Fruit fly (Drosophila melanogaster) whole organism, pupa: ENCODE data around the gene MED10.

Experiments used
- CG10348 ChIP-seq: fragments of 200-800 bp; sonication (Bioruptor generic); IDR thresholded peaks from 2 replicates; pipeline ENCODE4 v1.3.6; 2022; ENCODE audit warnings: missing biosample characterization, missing genetic modification characterization
- CG13204 ChIP-seq: fragments of 200-800 bp; sonication (Bioruptor generic); optimal IDR thresholded peaks from 2 replicates; lab custom pipeline; 2018; ENCODE audit warnings: missing biosample characterization, mild to moderate bottlenecking, missing genetic modification characterization, moderate library complexity
- CG14655 ChIP-seq: fragments of 200-800 bp; sonication (Bioruptor generic); optimal IDR thresholded peaks from 3 replicates; lab custom pipeline; 2017; ENCODE audit warnings: mild to moderate bottlenecking, missing biosample characterization, missing genetic modification reagents, missing genetic modification characterization
- CG15710 ChIP-seq: fragments of 200-800 bp; sonication (Bioruptor generic); optimal IDR thresholded peaks from 2 replicates; lab custom pipeline; 2018; ENCODE audit warnings: missing biosample characterization, mild to moderate bottlenecking, missing genetic modification characterization, moderate library complexity
- CG17806 ChIP-seq: fragments of 200-800 bp; sonication (Bioruptor generic); optimal IDR thresholded peaks from 2 replicates; lab custom pipeline; 2018; ENCODE audit warnings: missing biosample characterization, mild to moderate bottlenecking, missing genetic modification characterization, moderate library complexity
- CG34367 ChIP-seq: fragments of 200-800 bp; sonication (Bioruptor generic); optimal IDR thresholded peaks from 2 replicates; lab custom pipeline; 2018; ENCODE audit warnings: missing biosample characterization, mild to moderate bottlenecking, missing genetic modification characterization
- CG8301 ChIP-seq: fragments of 200-800 bp; sonication (Bioruptor generic); optimal IDR thresholded peaks from 2 replicates; lab custom pipeline; 2018; ENCODE audit warnings: missing biosample characterization, mild to moderate bottlenecking, missing genetic modification characterization
- CG9948 ChIP-seq: fragments of 200-800 bp; sonication (Bioruptor generic); optimal IDR thresholded peaks from 2 replicates; lab custom pipeline; 2018; ENCODE audit warnings: missing biosample characterization, mild to moderate bottlenecking, missing genetic modification characterization, moderate library complexity
- EcR ChIP-seq: fragments of 200-800 bp; sonication (Bioruptor generic); optimal IDR thresholded peaks from 3 replicates; lab custom pipeline; 2019; ENCODE audit warnings: missing biosample characterization, missing genetic modification characterization, mild to moderate bottlenecking, moderate library complexity, missing genetic modification reagents
- Ets98B ChIP-seq: fragments of 200-800 bp; sonication (Bioruptor generic); IDR thresholded peaks from 2 replicates; pipeline ENCODE4 v1.3.6; 2022; ENCODE audit warnings: missing biosample characterization, missing genetic modification characterization
- Pif1B ChIP-seq: fragments of 200-800 bp; sonication (Bioruptor generic); optimal IDR thresholded peaks from 3 replicates; lab custom pipeline; 2016; ENCODE audit warnings: missing biosample characterization, missing genetic modification characterization
- fd96Ca ChIP-seq: fragments of 200-800 bp; sonication (Bioruptor generic); IDR thresholded peaks from 3 replicates; pipeline ENCODE4 v1.3.6; 2022; ENCODE audit warnings: missing biosample characterization, missing genetic modification characterization
- gl ChIP-seq: fragments of 200-800 bp; sonication (Bioruptor generic); optimal IDR thresholded peaks from 2 replicates; lab custom pipeline; 2018; ENCODE audit warnings: missing biosample characterization, mild to moderate bottlenecking, missing genetic modification characterization

DNA sequence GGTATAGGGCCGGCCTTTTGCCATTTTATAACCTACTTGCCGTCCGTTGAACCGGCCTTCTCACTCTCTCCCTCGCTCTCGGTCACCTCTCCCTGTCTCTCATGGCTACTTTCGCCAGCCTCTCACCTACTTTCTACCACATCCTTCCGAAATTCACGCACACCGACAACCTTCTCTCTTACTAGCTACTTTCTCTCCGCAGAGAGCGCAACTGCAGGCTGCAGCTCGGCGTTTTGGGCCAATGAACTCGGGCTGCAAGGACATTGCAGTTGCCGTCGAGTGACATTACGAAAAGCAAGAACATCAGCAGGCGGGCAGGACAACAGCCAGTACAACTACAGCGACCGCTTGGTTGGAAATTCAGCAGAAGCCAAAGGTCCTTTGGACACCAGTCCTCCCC is 9.4 kb downstream of the MED10 start:
- TF ChIP-seq CG10348 = no peak
- peak; percentile 79 for TF ChIP-seq EcR (GFP tag; lab: Kevin White, UChicago)
- TF ChIP-seq fd96Ca (GFP tag; lab: Robert Waterston, UW) = no peak
- TF ChIP-seq gl = no peak
- no peak for TF ChIP-seq Ets98B (GFP tag; lab: Robert Waterston, UW)
- TF ChIP-seq CG9948 (tag; lab: Kevin White, UChicago) = no peak
- no peak for TF ChIP-seq CG13204 (GFP tag; lab: Kevin White, UChicago)
- TF ChIP-seq CG14655 (GFP tag; lab: Kevin White, UChicago) = no peak
- no peak for TF ChIP-seq CG17806
- TF ChIP-seq Pif1B (GFP tag; lab: Kevin White, UChicago) = no peak
- TF ChIP-seq CG8301 (tag; lab: Kevin White, UChicago) = no peak
- TF ChIP-seq CG15710 = no peak
- no peak for TF ChIP-seq CG34367 (tag; lab: Kevin White, UChicago)
